Fruit fly (Drosophila melanogaster) S2 (cell line): ENCODE results near the gene mthl6.

Experiments
- CG8478 ChIP-seq: fragments of >200 bp; optimal IDR thresholded peaks from 2 replicates; lab custom pipeline; 2018
- CTCF ChIP-seq, 2 experiments: fragments of >200 bp; optimal IDR thresholded peaks; 2 replicates each; lab custom pipeline; 2018

dm6 chr3L:7527661-7528379, 42.1 kb downstream of the mthl6 start:
- TF ChIP-seq CG8478 (lab: Kevin White, UChicago) (no peak), CTCF (optimal IDR thresholded peaks at IDR 0.05; lab: Kevin White, UChicago) (no peak)
